Worm (Caenorhabditis elegans) whole organism, L4 larva: Measurements from ENCODE around the gene srd-26.

Source experiments
- aly-2 ChIP-seq: sonication (generic microtip); optimal IDR thresholded peaks from 2 replicates; lab custom pipeline; 2018; ENCODE audit warnings: missing biosample characterization, missing genetic modification characterization
- ama-1 ChIP-seq: fragments of 150-350 bp; optimal IDR thresholded peaks from 2 replicates; lab custom pipeline; 2014; ENCODE audit warnings: inconsistent platforms, mixed read lengths
- lir-3 ChIP-seq: sonication (generic microtip); optimal IDR thresholded peaks from 2 replicates; lab custom pipeline; 2016; ENCODE audit warnings: mild to moderate bottlenecking, missing genetic modification characterization, missing compliant biosample characterization
- lsy-2 ChIP-seq, 2 experiments: fragments of 150-350 bp in 1 of 2; sonication (generic microtip) in 1 of 2; optimal IDR thresholded peaks; 2 replicates each; lab custom pipeline; 2014 to 2017; ENCODE audit warnings: missing biosample characterization in 2 of 2, missing genetic modification characterization in 2 of 2
- nhr-237 ChIP-seq: sonication (generic microtip); optimal IDR thresholded peaks from 2 replicates; lab custom pipeline; 2017; ENCODE audit warnings: missing biosample characterization, missing genetic modification characterization
- nhr-6 ChIP-seq: fragments of 150-350 bp; optimal IDR thresholded peaks from 2 replicates; lab custom pipeline; 2014; ENCODE audit warnings: missing biosample characterization, missing genetic modification characterization
- pha-4 ChIP-seq, 2 experiments: fragments of 150-350 bp in 1 of 2; fragments of 200-800 bp in 1 of 2; sonication (Bioruptor generic) in 1 of 2; IDR thresholded peaks in 1 of 2; optimal IDR thresholded peaks in 1 of 2; 2 replicates each; pipeline versions ENCODE4 v1.3.6 to Lab custom; 2014 to 2022; ENCODE audit warnings: missing genetic modification characterization in 2 of 2, missing genetic modification reagents in 2 of 2, missing biosample characterization in 1 of 2, missing compliant biosample characterization in 1 of 2
- skn-1 ChIP-seq: fragments of 150-350 bp; optimal IDR thresholded peaks from 2 replicates; lab custom pipeline; 2014; ENCODE audit warnings: missing biosample characterization, missing genetic modification characterization
- snpc-4 ChIP-seq: fragments of 150-350 bp; optimal IDR thresholded peaks from 2 replicates; lab custom pipeline; 2014; ENCODE audit warnings: missing biosample characterization, missing genetic modification characterization
- spr-3 ChIP-seq: fragments of 200-800 bp; sonication (Bioruptor generic); optimal IDR thresholded peaks from 2 replicates; lab custom pipeline; 2018; ENCODE audit warnings: mild to moderate bottlenecking, missing genetic modification characterization, missing compliant biosample characterization
- unc-130 ChIP-seq: sonication (generic microtip); optimal IDR thresholded peaks from 2 replicates; lab custom pipeline; 2016; ENCODE audit warnings: missing genetic modification reagents, missing genetic modification characterization, missing compliant biosample characterization

ce11 chrV:14147114-14147513 is 15.7 kb downstream of the srd-26 start:
- TF ChIP-seq skn-1 (tag; lab: Kevin White, UChicago): no peak
- no peak for TF ChIP-seq pha-4 (GFP tag; IDR thresholded peaks at IDR 0.05; lab: Robert Waterston, UW)
- TF ChIP-seq pha-4 (tag; optimal IDR thresholded peaks at IDR 0.05; lab: Kevin White, UChicago): no peak
- no peak for TF ChIP-seq nhr-237 (tag; lab: Kevin White, UChicago)
- TF ChIP-seq unc-130 (GFP tag; lab: Kevin White, UChicago): no peak
- TF ChIP-seq lir-3 (tag; lab: Kevin White, UChicago): no peak
- no peak for TF ChIP-seq lsy-2 (tag; optimal IDR thresholded peaks at IDR 0.05; lab: Kevin White, UChicago)
- no peak for TF ChIP-seq nhr-6 (tag; lab: Kevin White, UChicago)
- TF ChIP-seq aly-2 (tag; lab: Kevin White, UChicago): no peak
- TF ChIP-seq spr-3 (GFP tag; lab: Kevin White, UChicago): no peak
- no peak for TF ChIP-seq ama-1 (lab: Kevin White, UChicago)
- no peak for TF ChIP-seq snpc-4
